Worm (Caenorhabditis elegans) whole organism, young adult: Measurements from ENCODE around the gene srh-3.

Experiments used
- Y53F4B.3 ChIP-seq: fragments of 200-800 bp; sonication (Bioruptor generic); IDR thresholded peaks from 2 replicates; pipeline ENCODE4 v1.3.6; 2022; ENCODE audit warnings: missing genetic modification reagents, missing genetic modification characterization, missing compliant biosample characterization
- chd-7 ChIP-seq: sonication (generic microtip); optimal IDR thresholded peaks from 2 replicates; lab custom pipeline; 2016; ENCODE audit warnings: mild to moderate bottlenecking, missing genetic modification characterization, moderate library complexity, missing compliant biosample characterization
- dpff-1 ChIP-seq: sonication (generic microtip); optimal IDR thresholded peaks from 2 replicates; lab custom pipeline; 2017; ENCODE audit warnings: mild to moderate bottlenecking, missing genetic modification characterization, missing compliant biosample characterization
- efl-1 ChIP-seq: fragments of 150-350 bp; optimal IDR thresholded peaks from 2 replicates; lab custom pipeline; 2014; ENCODE audit warnings: missing biosample characterization, missing genetic modification reagents, missing genetic modification characterization
- him-1 ChIP-seq: sonication (generic microtip); optimal IDR thresholded peaks from 2 replicates; lab custom pipeline; 2016; ENCODE audit warnings: missing genotype, missing genetic modification reagents, missing genetic modification characterization, missing compliant biosample characterization
- hlh-26 ChIP-seq: fragments of 200-800 bp; sonication (Bioruptor generic); conservative IDR thresholded peaks from 2 replicates; pipeline ENCODE4 v1.3.6; 2022; ENCODE audit warnings: missing genetic modification reagents, missing genetic modification characterization, missing compliant biosample characterization
- lsy-27 ChIP-seq: sonication (generic microtip); optimal IDR thresholded peaks from 2 replicates; lab custom pipeline; 2017; ENCODE audit warnings: missing genetic modification characterization, mild to moderate bottlenecking, missing compliant biosample characterization, antibody characterized with exemption, missing genotype, borderline replicate concordance; ENCODE audit not compliant: insufficient read depth
- rcor-1 ChIP-seq: fragments of 200-800 bp; sonication (Bioruptor generic); IDR thresholded peaks from 2 replicates; pipeline ENCODE4 v1.3.6; 2022; ENCODE audit warnings: missing genetic modification reagents, missing genetic modification characterization, missing compliant biosample characterization
- rpc-1 ChIP-seq, 2 experiments: fragments of 150-350 bp in 1 of 2; sonication (generic microtip) in 1 of 2; optimal IDR thresholded peaks; 2 replicates each; lab custom pipeline; 2014 to 2018; ENCODE audit warnings: missing biosample characterization in 1 of 2, missing genetic modification characterization in 1 of 2, missing genetic modification reagents in 1 of 2, missing genotype in 1 of 2

ce11 chrV:1699228-1699795 lies 16.9 kb downstream of the srh-3 start:
- TF ChIP-seq Y53F4B.3 (GFP tag; lab: Robert Waterston, UW), result no peak
- TF ChIP-seq hlh-26 (GFP tag; lab: Robert Waterston, UW), result no peak
- TF ChIP-seq efl-1 (GFP tag; lab: Kevin White, UChicago), result no peak
- TF ChIP-seq chd-7 (tag; lab: Kevin White, UChicago), result no peak
- no peak for TF ChIP-seq lsy-27 (tag; lab: Kevin White, UChicago)
- TF ChIP-seq rpc-1 (optimal IDR thresholded peaks at IDR 0.05; lab: Kevin White, UChicago), result no peak
- no peak for TF ChIP-seq rpc-1 (tag; optimal IDR thresholded peaks at IDR 0.05; lab: Kevin White, UChicago)
- TF ChIP-seq rcor-1 (GFP tag; lab: Robert Waterston, UW), result no peak
- TF ChIP-seq dpff-1 (tag; lab: Kevin White, UChicago), result no peak
- no peak for TF ChIP-seq him-1 (tag; lab: Kevin White, UChicago)
